ENCODE assay signal across 1 fruit fly cellular context in genomic region chrX:7579810-7580209, dm6.
TF ChIP-seq lines count a peak whose summit lies in the region.

No protein-coding gene starts in this region.

TF ChIP-seq in whole organism, embryonic, 481 proteins besides CTCF, POLR2A, EP300 and RAD21 (continued from another document):
- no peak for TF ChIP-seq Mrtf (GFP tag; IDR thresholded peaks at IDR 0.05; lab: Robert Waterston, UW)
- TF ChIP-seq chm (GFP tag; IDR thresholded peaks at IDR 0.05; lab: Robert Waterston, UW) = peak; percentile 32; the same call in 1 of the 2 replicates
- TF ChIP-seq nerfin-1 (tag; optimal IDR thresholded peaks at IDR 0.05; lab: Kevin White, UChicago) = peak; percentile 19
- TF ChIP-seq ci (GFP tag; IDR thresholded peaks at IDR 0.05; lab: Robert Waterston, UW) = no peak; the same call in 2 of the 3 replicates
- no peak for TF ChIP-seq stwl (tag; optimal IDR thresholded peaks at IDR 0.05; lab: Kevin White, UChicago)
- TF ChIP-seq Xrp1 (GFP tag; IDR thresholded peaks at IDR 0.05; lab: Robert Waterston, UW) = peak; percentile 65
- TF ChIP-seq Hr51 (GFP tag; optimal IDR thresholded peaks at IDR 0.05; lab: Kevin White, UChicago) = no peak
- 0 out of 3 replicates have a peak, but pooled peaks have one; percentile 34 for TF ChIP-seq zfh1 (GFP tag; IDR thresholded peaks at IDR 0.05; lab: Robert Waterston, UW)
- TF ChIP-seq fd3F (GFP tag; optimal IDR thresholded peaks at IDR 0.05; lab: Kevin White, UChicago) = no peak
- peak; percentile 52 for TF ChIP-seq CG15696 (tag; optimal IDR thresholded peaks at IDR 0.05; lab: Kevin White, UChicago)
- TF ChIP-seq CG3065 (GFP tag; optimal IDR thresholded peaks at IDR 0.05; lab: Kevin White, UChicago) = no peak
- 0 out of 2 replicates have a peak, but pooled peaks have one; percentile 8 for TF ChIP-seq Ptx1 (GFP tag; IDR thresholded peaks at IDR 0.05; lab: Robert Waterston, UW)
- peak; percentile 7 for TF ChIP-seq CG8089 (GFP tag; optimal IDR thresholded peaks at IDR 0.05; lab: Kevin White, UChicago)
- TF ChIP-seq ac (GFP tag; optimal IDR thresholded peaks at IDR 0.05; lab: Kevin White, UChicago) = peak; percentile 34
- TF ChIP-seq vnd (GFP tag; IDR thresholded peaks at IDR 0.05; lab: Robert Waterston, UW; ENCODE audit: partially characterized antibody) = no peak
- TF ChIP-seq MTF-1 (GFP tag; optimal IDR thresholded peaks at IDR 0.05; lab: Kevin White, UChicago; ENCODE audit: borderline replicate concordance) = peak; percentile 59
- no peak for TF ChIP-seq CG5953 (GFP tag; IDR thresholded peaks at IDR 0.05; lab: Robert Waterston, UW)
- TF ChIP-seq CG8281 (tag; optimal IDR thresholded peaks at IDR 0.05; lab: Kevin White, UChicago) = no peak
- no peak for TF ChIP-seq CG13424 (tag; optimal IDR thresholded peaks at IDR 0.05; lab: Kevin White, UChicago)
- TF ChIP-seq Med (GFP tag; lab: Kevin White, UChicago) = peak; percentile 76
- TF ChIP-seq CG3407 (GFP tag; optimal IDR thresholded peaks at IDR 0.05; lab: Kevin White, UChicago) = peak; percentile 36
- peak; percentile 9 for TF ChIP-seq dmrt11E (tag; optimal IDR thresholded peaks at IDR 0.05; lab: Kevin White, UChicago)
- TF ChIP-seq ATbp (GFP tag; optimal IDR thresholded peaks at IDR 0.05; lab: Kevin White, UChicago) = peak; percentile 47
- TF ChIP-seq lmd (GFP tag; IDR thresholded peaks at IDR 0.05; lab: Robert Waterston, UW) = no peak
- peak; percentile 23 for TF ChIP-seq tio (GFP tag; optimal IDR thresholded peaks at IDR 0.05; lab: Kevin White, UChicago)
- TF ChIP-seq Trl (optimal IDR thresholded peaks at IDR 0.05; lab: Kevin White, UChicago) = no peak
- peak; percentile 15 for TF ChIP-seq Trl (GFP tag; optimal IDR thresholded peaks at IDR 0.05; lab: Kevin White, UChicago)
- TF ChIP-seq Bgb (GFP tag; IDR thresholded peaks at IDR 0.05; lab: Robert Waterston, UW; ENCODE audit: partially characterized antibody) = no peak
- TF ChIP-seq gce (GFP tag; IDR thresholded peaks at IDR 0.05; lab: Robert Waterston, UW) = no peak
- peak; percentile 19 for TF ChIP-seq CG2202 (tag; optimal IDR thresholded peaks at IDR 0.05; lab: Kevin White, UChicago)
- TF ChIP-seq otp (GFP tag; IDR thresholded peaks at IDR 0.05; lab: Robert Waterston, UW) = 0 out of 3 replicates have a peak, but pooled peaks have one; percentile 49
- no peak for TF ChIP-seq MESR4 (GFP tag; optimal IDR thresholded peaks at IDR 0.05; lab: Kevin White, UChicago)
- TF ChIP-seq aop (GFP tag; IDR thresholded peaks at IDR 0.05; lab: Robert Waterston, UW) = no peak
- TF ChIP-seq sc (optimal IDR thresholded peaks at IDR 0.05; lab: Kevin White, UChicago) = no peak
- TF ChIP-seq sc (GFP tag; optimal IDR thresholded peaks at IDR 0.05; lab: Kevin White, UChicago) = peak; percentile 28
- peak; percentile 74 for TF ChIP-seq sens (GFP tag; lab: Kevin White, UChicago)
- no peak for TF ChIP-seq sim (GFP tag; IDR thresholded peaks at IDR 0.05; lab: Robert Waterston, UW)
- TF ChIP-seq Sry-δ (GFP tag; optimal IDR thresholded peaks at IDR 0.05; lab: Kevin White, UChicago) = peak; percentile 11
- TF ChIP-seq cas (GFP tag; IDR thresholded peaks at IDR 0.05; lab: Robert Waterston, UW) = no peak
- TF ChIP-seq CG14014 (GFP tag; IDR thresholded peaks at IDR 0.05; lab: Robert Waterston, UW) = no peak
- TF ChIP-seq CG7786 (GFP tag; optimal IDR thresholded peaks at IDR 0.05; lab: Kevin White, UChicago) = no peak
- no peak for TF ChIP-seq CG16813 (GFP tag; IDR thresholded peaks at IDR 0.05; lab: Robert Waterston, UW; ENCODE audit: partially characterized antibody)
- TF ChIP-seq Hr3 (GFP tag; optimal IDR thresholded peaks at IDR 0.05; lab: Kevin White, UChicago) = no peak
- no peak for TF ChIP-seq CG2875 (GFP tag; optimal IDR thresholded peaks at IDR 0.05; lab: Kevin White, UChicago)
- peak; percentile 9 for TF ChIP-seq Camta (GFP tag; optimal IDR thresholded peaks at IDR 0.05; lab: Kevin White, UChicago)
- peak; percentile 6 for TF ChIP-seq CG18476 (GFP tag; optimal IDR thresholded peaks at IDR 0.05; lab: Kevin White, UChicago)
- TF ChIP-seq Antp (GFP tag; optimal IDR thresholded peaks at IDR 0.05; lab: Kevin White, UChicago) = peak; percentile 6
- no peak for TF ChIP-seq CG8290 (GFP tag; optimal IDR thresholded peaks at IDR 0.05; lab: Kevin White, UChicago)
- TF ChIP-seq CG8290 (tag; optimal IDR thresholded peaks at IDR 0.05; lab: Kevin White, UChicago) = peak in 1 of 2 experiments; percentile 16
- TF ChIP-seq CG5180 (GFP tag; optimal IDR thresholded peaks at IDR 0.05; lab: Kevin White, UChicago) = no peak
- TF ChIP-seq CG1603 (tag; optimal IDR thresholded peaks at IDR 0.05; lab: Kevin White, UChicago) = peak; percentile 46
- no peak for TF ChIP-seq Awh (GFP tag; IDR thresholded peaks at IDR 0.05; lab: Robert Waterston, UW)
- TF ChIP-seq tna (GFP tag; IDR thresholded peaks at IDR 0.05; lab: Robert Waterston, UW; ENCODE audit: partially characterized antibody) = no peak
- no peak for TF ChIP-seq gcm (GFP tag; optimal IDR thresholded peaks at IDR 0.05; lab: Kevin White, UChicago)
- TF ChIP-seq prd (optimal IDR thresholded peaks at IDR 0.05; lab: Kevin White, UChicago) = no peak
- TF ChIP-seq prd (GFP tag; IDR thresholded peaks at IDR 0.05; lab: Robert Waterston, UW) = peak; percentile 37; the same call in 1 of the 3 replicates
- no peak; the same call in 1 of the 2 replicates for TF ChIP-seq Rx (GFP tag; IDR thresholded peaks at IDR 0.05; lab: Robert Waterston, UW)
- peak; percentile 58 for TF ChIP-seq CG12769 (tag; optimal IDR thresholded peaks at IDR 0.05; lab: Kevin White, UChicago)
- no peak for TF ChIP-seq cg (GFP tag; optimal IDR thresholded peaks at IDR 0.05; lab: Kevin White, UChicago)
- TF ChIP-seq chif (GFP tag; optimal IDR thresholded peaks at IDR 0.05; lab: Kevin White, UChicago) = peak in 1 of 2 experiments; percentile 12
- no peak for TF ChIP-seq phol (tag; optimal IDR thresholded peaks at IDR 0.05; lab: Kevin White, UChicago)
- TF ChIP-seq CG9727 (GFP tag; optimal IDR thresholded peaks at IDR 0.05; lab: Kevin White, UChicago) = peak; percentile 36
- no peak for TF ChIP-seq gsb-n (tag; optimal IDR thresholded peaks at IDR 0.05; lab: Kevin White, UChicago)
- peak; percentile 13 for TF ChIP-seq CG18764 (GFP tag; optimal IDR thresholded peaks at IDR 0.05; lab: Kevin White, UChicago)
- no peak for TF ChIP-seq ham (GFP tag; IDR thresholded peaks at IDR 0.05; lab: Robert Waterston, UW)
- TF ChIP-seq mirr (GFP tag; optimal IDR thresholded peaks at IDR 0.05; lab: Kevin White, UChicago) = no peak
- no peak for TF ChIP-seq Max (GFP tag; optimal IDR thresholded peaks at IDR 0.05; lab: Kevin White, UChicago)
- TF ChIP-seq trh (GFP tag; optimal IDR thresholded peaks at IDR 0.05; lab: Kevin White, UChicago) = peak; percentile 3
- TF ChIP-seq CG6254 (GFP tag; optimal IDR thresholded peaks at IDR 0.05; lab: Kevin White, UChicago) = peak; percentile 41
- TF ChIP-seq ara (GFP tag; IDR thresholded peaks at IDR 0.05; lab: Robert Waterston, UW) = no peak; the same call in 1 of the 2 replicates
- peak; percentile 16 for TF ChIP-seq Blimp-1 (GFP tag; optimal IDR thresholded peaks at IDR 0.05; lab: Kevin White, UChicago)
- TF ChIP-seq CG33557 (GFP tag; optimal IDR thresholded peaks at IDR 0.05; lab: Kevin White, UChicago) = peak; percentile 27
- TF ChIP-seq zfh2 (GFP tag; optimal IDR thresholded peaks at IDR 0.05; lab: Kevin White, UChicago) = no peak
